Worm (Caenorhabditis elegans) whole organism, L2 larva: ENCODE measurements around the gene ZK455.5.

ENCODE experiments used
- C34F6.9 ChIP-seq: fragments of 150-350 bp; optimal IDR thresholded peaks from 2 replicates; lab custom pipeline; 2014; ENCODE audit warnings: missing biosample characterization, missing genetic modification characterization
- aly-2 ChIP-seq: fragments of 150-350 bp; optimal IDR thresholded peaks from 2 replicates; lab custom pipeline; 2014; ENCODE audit warnings: missing biosample characterization, missing genetic modification characterization
- ama-1 ChIP-seq: fragments of 150-350 bp; optimal IDR thresholded peaks from 2 replicates; lab custom pipeline; 2018; ENCODE audit warnings: inconsistent platforms
- ceh-82 ChIP-seq: fragments of 150-350 bp; optimal IDR thresholded peaks from 2 replicates; lab custom pipeline; 2014; ENCODE audit warnings: missing biosample characterization, missing genetic modification characterization
- lin-13 ChIP-seq: fragments of 150-350 bp; optimal IDR thresholded peaks from 2 replicates; lab custom pipeline; 2014; ENCODE audit warnings: missing biosample characterization, missing genetic modification reagents, missing genetic modification characterization
- nhr-11 ChIP-seq: fragments of 150-350 bp; optimal IDR thresholded peaks from 2 replicates; lab custom pipeline; 2014; ENCODE audit warnings: missing biosample characterization, missing genetic modification characterization
- skn-1 ChIP-seq: sonication (generic microtip); optimal IDR thresholded peaks from 2 replicates; lab custom pipeline; 2017; ENCODE audit warnings: missing biosample characterization, missing genetic modification characterization
- snpc-4 ChIP-seq: fragments of 150-350 bp; optimal IDR thresholded peaks from 2 replicates; lab custom pipeline; 2014; ENCODE audit warnings: missing biosample characterization, missing genetic modification characterization

ce11 chrX:11355856-11356255 is 29.1 kb upstream of the ZK455.5 start:
- TF ChIP-seq C34F6.9 (tag; lab: Kevin White, UChicago) (no peak), snpc-4 (no peak), nhr-11 (tag; lab: Kevin White, UChicago) (no peak), aly-2 (tag; lab: Kevin White, UChicago) (no peak), lin-13 (no peak), ceh-82 (tag; lab: Kevin White, UChicago) (no peak), skn-1 (tag; lab: Kevin White, UChicago) (no peak), ama-1 (no peak)
